Worm (Caenorhabditis elegans) whole organism, L1 larva: ENCODE measurements around the gene ZK1290.15.

Experiments used
- Y116A8C.19 ChIP-seq: sonication (generic microtip); optimal IDR thresholded peaks from 2 replicates; lab custom pipeline; 2016; ENCODE audit warnings: missing compliant biosample characterization, missing genetic modification characterization, borderline replicate concordance
- blmp-1 ChIP-seq: fragments of 150-350 bp; optimal IDR thresholded peaks from 2 replicates; lab custom pipeline; 2014; ENCODE audit warnings: missing biosample characterization, missing genetic modification characterization
- ceh-63 ChIP-seq: fragments of 200-800 bp; sonication (Bioruptor generic); optimal IDR thresholded peaks from 2 replicates; lab custom pipeline; 2018; ENCODE audit warnings: mild to moderate bottlenecking, missing genetic modification characterization, missing compliant biosample characterization
- ceh-8 ChIP-seq: fragments of 200-800 bp; sonication (Bioruptor generic); optimal IDR thresholded peaks from 2 replicates; lab custom pipeline; 2018; ENCODE audit warnings: mild to moderate bottlenecking, missing genetic modification characterization, moderate library complexity, missing compliant biosample characterization
- ceh-82 ChIP-seq, 3 experiments: fragments of 150-350 bp in 1 of 3; sonication (generic microtip) in 2 of 3; optimal IDR thresholded peaks; 2 replicates each; lab custom pipeline; 2014 to 2017; ENCODE audit warnings: missing biosample characterization in 3 of 3, missing genetic modification characterization in 3 of 3
- ces-1 ChIP-seq: fragments of 150-350 bp; optimal IDR thresholded peaks from 2 replicates; lab custom pipeline; 2014; ENCODE audit warnings: missing biosample characterization, missing genetic modification reagents, missing genetic modification characterization
- dpl-1 ChIP-seq, 3 experiments: fragments of 150-350 bp in 2 of 3; sonication (generic microtip) in 1 of 3; optimal IDR thresholded peaks; 2 replicates each; lab custom pipeline; 2014 to 2017; ENCODE audit warnings: missing biosample characterization in 3 of 3, missing genetic modification characterization in 3 of 3, missing genetic modification reagents in 3 of 3
- efl-3 ChIP-seq: fragments of 200-800 bp; sonication (Bioruptor generic); optimal IDR thresholded peaks from 2 replicates; lab custom pipeline; 2018; ENCODE audit warnings: mild to moderate bottlenecking, missing genetic modification characterization, missing compliant biosample characterization
- elt-2 ChIP-seq: sonication (generic microtip); optimal IDR thresholded peaks from 2 replicates; lab custom pipeline; 2016; ENCODE audit warnings: missing genetic modification characterization, mild to moderate bottlenecking, inconsistent platforms, missing compliant biosample characterization, missing genetic modification reagents
- ets-5 ChIP-seq: fragments of 200-800 bp; sonication (Bioruptor generic); IDR thresholded peaks from 2 replicates; pipeline ENCODE4 v1.3.6; 2022; ENCODE audit warnings: missing genetic modification characterization, missing compliant biosample characterization
- fkh-4 ChIP-seq: sonication (generic microtip); optimal IDR thresholded peaks from 2 replicates; lab custom pipeline; 2016; ENCODE audit warnings: missing compliant biosample characterization, missing genetic modification characterization, borderline replicate concordance
- fkh-8 ChIP-seq: sonication (generic microtip); optimal IDR thresholded peaks from 2 replicates; lab custom pipeline; 2016; ENCODE audit warnings: mild to moderate bottlenecking, missing genetic modification characterization, missing compliant biosample characterization
- hlh-4 ChIP-seq: sonication (generic microtip); optimal IDR thresholded peaks from 2 replicates; lab custom pipeline; 2016; ENCODE audit warnings: mild to moderate bottlenecking, missing genetic modification characterization, missing compliant biosample characterization
- irx-1 ChIP-seq: sonication (generic microtip); optimal IDR thresholded peaks from 2 replicates; lab custom pipeline; 2016; ENCODE audit warnings: missing genetic modification characterization, missing compliant biosample characterization
- jun-1 ChIP-seq: fragments of 150-350 bp; optimal IDR thresholded peaks from 2 replicates; lab custom pipeline; 2014; ENCODE audit warnings: missing biosample characterization, missing genetic modification reagents, missing genetic modification characterization
- lin-14 ChIP-seq: fragments of 200-800 bp; sonication (Bioruptor generic); optimal IDR thresholded peaks from 2 replicates; lab custom pipeline; 2018; ENCODE audit warnings: mild to moderate bottlenecking, missing genetic modification characterization, moderate library complexity, missing compliant biosample characterization
- lin-15B ChIP-seq: fragments of 150-350 bp; sonication (generic microtip); optimal IDR thresholded peaks from 3 replicates; lab custom pipeline; 2014; ENCODE audit warnings: missing biosample characterization, missing genetic modification characterization
- lin-35 ChIP-seq, 2 experiments: fragments of 150-350 bp; optimal IDR thresholded peaks; 2 replicates each; lab custom pipeline; 2014; ENCODE audit warnings: missing biosample characterization in 2 of 2, missing genetic modification characterization in 2 of 2, missing genetic modification reagents in 2 of 2
- lir-3 ChIP-seq: sonication (generic microtip); optimal IDR thresholded peaks from 2 replicates; lab custom pipeline; 2016; ENCODE audit warnings: mild to moderate bottlenecking, missing genetic modification characterization, moderate library complexity, missing compliant biosample characterization; ENCODE audit not compliant: poor library complexity
- mab-9 ChIP-seq: fragments of 200-800 bp; sonication (Bioruptor generic); IDR thresholded peaks from 2 replicates; pipeline ENCODE4 v1.3.6; 2022; ENCODE audit warnings: missing genetic modification reagents, missing genetic modification characterization, missing compliant biosample characterization
- mep-1 ChIP-seq: fragments of 150-350 bp; optimal IDR thresholded peaks from 2 replicates; lab custom pipeline; 2014; ENCODE audit warnings: missing biosample characterization, missing genetic modification characterization
- nhr-19 ChIP-seq: fragments of 200-800 bp; sonication (Bioruptor generic); conservative IDR thresholded peaks from 2 replicates; pipeline ENCODE4 v1.3.6; 2022; ENCODE audit warnings: missing genetic modification characterization, missing compliant biosample characterization
- nhr-76 ChIP-seq: sonication (generic microtip); optimal IDR thresholded peaks from 2 replicates; lab custom pipeline; 2017; ENCODE audit warnings: missing biosample characterization, missing genetic modification characterization
- nhr-90 ChIP-seq: sonication (generic microtip); optimal IDR thresholded peaks from 2 replicates; lab custom pipeline; 2016; ENCODE audit warnings: mild to moderate bottlenecking, missing genetic modification characterization, missing compliant biosample characterization; ENCODE audit not compliant: poor library complexity
- pag-3 ChIP-seq: sonication (generic microtip); optimal IDR thresholded peaks from 2 replicates; lab custom pipeline; 2017; ENCODE audit warnings: missing genetic modification characterization, mild to moderate bottlenecking, missing compliant biosample characterization, antibody characterized with exemption, borderline replicate concordance; ENCODE audit not compliant: insufficient read depth
- skn-1 ChIP-seq: fragments of 150-350 bp; optimal IDR thresholded peaks from 2 replicates; lab custom pipeline; 2014; ENCODE audit warnings: missing biosample characterization, missing genetic modification characterization
- snpc-4 ChIP-seq: fragments of 150-350 bp; optimal IDR thresholded peaks from 2 replicates; lab custom pipeline; 2014; ENCODE audit warnings: missing biosample characterization, missing genetic modification characterization
- sox-4 ChIP-seq: sonication (generic microtip); optimal IDR thresholded peaks from 2 replicates; lab custom pipeline; 2016; ENCODE audit warnings: missing genetic modification characterization, missing compliant biosample characterization
- swsn-7 ChIP-seq: sonication (generic microtip); optimal IDR thresholded peaks from 2 replicates; lab custom pipeline; 2016; ENCODE audit warnings: missing genetic modification characterization, missing compliant biosample characterization
- unc-98 ChIP-seq: fragments of 200-800 bp; sonication (Bioruptor generic); IDR thresholded peaks from 2 replicates; pipeline ENCODE4 v1.3.6; 2022; ENCODE audit warnings: missing genetic modification characterization, missing compliant biosample characterization
- vab-15 ChIP-seq: sonication (generic microtip); optimal IDR thresholded peaks from 2 replicates; lab custom pipeline; 2017; ENCODE audit warnings: missing genotype, mild to moderate bottlenecking, missing genetic modification characterization, missing compliant biosample characterization
- xbp-1 ChIP-seq: sonication (generic microtip); optimal IDR thresholded peaks from 2 replicates; lab custom pipeline; 2016; ENCODE audit warnings: missing genetic modification characterization, missing compliant biosample characterization
- zag-1 ChIP-seq: fragments of 150-350 bp; optimal IDR thresholded peaks from 2 replicates; lab custom pipeline; 2014; ENCODE audit warnings: missing biosample characterization, missing genetic modification characterization
- ztf-4 ChIP-seq: fragments of 150-350 bp; optimal IDR thresholded peaks from 2 replicates; lab custom pipeline; 2014; ENCODE audit warnings: missing biosample characterization, missing genetic modification characterization

ZK1290.15 gene

DNA sequence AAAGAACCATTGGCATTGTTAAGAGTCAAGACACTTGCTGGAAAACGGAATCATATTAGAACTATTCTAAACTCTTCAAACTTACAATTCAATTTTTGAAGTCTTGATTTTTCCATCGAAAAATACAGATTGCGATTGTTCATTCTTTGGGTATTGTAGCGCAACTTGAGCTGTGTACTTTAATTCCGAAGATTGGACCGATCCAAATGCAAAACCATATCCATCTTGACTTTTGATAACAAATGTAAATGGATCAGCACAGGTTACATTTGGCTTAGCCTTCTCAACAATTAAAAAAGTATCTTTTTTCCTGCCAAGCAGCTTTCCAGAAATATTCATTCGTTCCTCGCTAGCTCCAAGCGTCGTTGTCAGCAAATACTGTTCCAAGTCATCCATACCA, 37.5 kb downstream of the ZK1290.15 start:
- TF ChIP-seq zag-1, result no peak
- TF ChIP-seq ceh-8, result no peak
- TF ChIP-seq mab-9, result no peak
- TF ChIP-seq fkh-4 (tag; lab: Kevin White, UChicago), result no peak
- no peak for TF ChIP-seq ets-5 (GFP tag; lab: Robert Waterston, UW)
- TF ChIP-seq xbp-1 (tag; lab: Kevin White, UChicago), result no peak
- no peak for TF ChIP-seq swsn-7 (tag; lab: Kevin White, UChicago)
- no peak for TF ChIP-seq ceh-82 (tag; optimal IDR thresholded peaks at IDR 0.05; lab: Kevin White, UChicago)

ce11 chrII:7561494-7561893, 38.1 kb downstream of the ZK1290.15 start, which contains the start of the genes ZK1290.11 and ZK1290.1:
Gene ZK1290.11, minus strand, starts transcription at chrII:7561594.
Gene ZK1290.1, plus strand, starts transcription at chrII:7561764.
- TF ChIP-seq lir-3 (no peak), jun-1 (tag; lab: Kevin White, UChicago) (no peak), hlh-4 (tag; lab: Kevin White, UChicago) (no peak), Y116A8C.19 (tag; lab: Kevin White, UChicago) (no peak), ces-1 (GFP tag; lab: Kevin White, UChicago) (no peak)
- TF ChIP-seq, all 84 proteins: peak for 0

DNA sequence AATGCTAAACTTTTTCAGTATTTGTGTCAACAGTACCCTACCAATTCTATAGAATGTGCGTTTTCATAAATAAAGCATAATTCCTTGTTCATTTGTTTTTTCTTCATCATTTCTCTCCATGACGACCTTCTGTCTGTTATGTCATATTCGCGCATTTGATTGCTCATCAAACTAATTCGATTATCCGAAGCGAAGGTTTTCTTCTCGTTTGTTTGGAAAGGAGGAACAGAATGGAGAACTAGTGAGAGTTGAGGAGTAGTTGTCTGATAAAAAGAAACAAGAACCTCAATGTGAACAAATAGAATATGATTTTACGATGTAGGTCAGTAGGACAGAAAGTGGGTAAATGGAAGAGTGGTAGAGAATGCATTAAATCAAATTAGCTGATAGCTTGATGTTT, 39.2 kb downstream of the ZK1290.15 start:
- TF ChIP-seq ztf-4 (tag; lab: Kevin White, UChicago) (no peak), ces-1 (GFP tag; lab: Kevin White, UChicago) (no peak), irx-1 (no peak), swsn-7 (tag; lab: Kevin White, UChicago) (no peak), sox-4 (tag; lab: Kevin White, UChicago) (no peak), blmp-1 (peak; percentile 56), dpl-1 (GFP tag; optimal IDR thresholded peaks at IDR 0.05; lab: Kevin White, UChicago) (no peak)
- TF ChIP-seq, all 84 proteins: peak for 1

- TF ChIP-seq nhr-76 (tag; lab: Kevin White, UChicago) (no peak), lin-35 (GFP tag; optimal IDR thresholded peaks at IDR 0.05; lab: Kevin White, UChicago) (no peak), lin-14 (GFP tag; lab: Kevin White, UChicago) (no peak), ceh-82 (tag; optimal IDR thresholded peaks at IDR 0.05; lab: Kevin White, UChicago) (no peak), lin-15B (tag; lab: Kevin White, UChicago) (no peak), unc-98 (GFP tag; lab: Robert Waterston, UW) (no peak), elt-2 (tag; lab: Kevin White, UChicago) (no peak), vab-15 (tag; lab: Kevin White, UChicago) (no peak), skn-1 (tag; lab: Kevin White, UChicago) (no peak), ceh-63 (GFP tag; lab: Kevin White, UChicago) (no peak), blmp-1 (no peak), nhr-90 (tag; lab: Kevin White, UChicago) (no peak), mep-1 (tag; lab: Kevin White, UChicago) (no peak), efl-3 (no peak), zag-1 (no peak), pag-3 (tag; lab: Kevin White, UChicago) (no peak), Y116A8C.19 (tag; lab: Kevin White, UChicago) (no peak), snpc-4 (tag; lab: Kevin White, UChicago) (no peak), nhr-19 (GFP tag; lab: Robert Waterston, UW) (no peak)
- TF ChIP-seq, all 84 proteins: peak for 0
These were observed 46.9 kb downstream of the ZK1290.15 start, which contains the start of gene F35D2.3 for ce11 chrII:7570305-7570704. Gene F35D2.3, plus strand, starts transcription at chrII:7570605.

DNA sequence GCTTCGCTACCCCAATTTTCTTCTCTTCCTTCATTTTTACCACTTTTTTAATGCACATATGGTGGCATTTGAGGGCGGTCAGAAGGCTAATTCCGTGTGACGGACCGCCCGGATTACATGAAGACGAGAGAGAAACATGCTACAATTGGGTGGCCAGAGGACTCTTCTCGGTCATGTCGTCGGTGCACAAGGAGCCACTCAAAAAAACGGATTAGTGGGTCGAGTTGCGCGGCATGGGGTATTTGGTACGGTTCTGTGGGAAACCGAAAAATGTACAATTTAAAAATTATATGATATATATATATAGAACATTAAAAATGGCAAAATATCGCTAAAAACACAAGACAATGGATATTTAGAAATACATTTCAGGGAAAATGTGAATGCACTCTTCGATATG, 47.4 kb downstream of the ZK1290.15 start:
- TF ChIP-seq fkh-8 (tag; lab: Kevin White, UChicago) (no peak), lin-14 (GFP tag; lab: Kevin White, UChicago) (peak; percentile 8)
- TF ChIP-seq, all 84 proteins: peak for 1
